Worm (Caenorhabditis elegans): ENCODE measurements around the gene F13D12.8.

DNA sequence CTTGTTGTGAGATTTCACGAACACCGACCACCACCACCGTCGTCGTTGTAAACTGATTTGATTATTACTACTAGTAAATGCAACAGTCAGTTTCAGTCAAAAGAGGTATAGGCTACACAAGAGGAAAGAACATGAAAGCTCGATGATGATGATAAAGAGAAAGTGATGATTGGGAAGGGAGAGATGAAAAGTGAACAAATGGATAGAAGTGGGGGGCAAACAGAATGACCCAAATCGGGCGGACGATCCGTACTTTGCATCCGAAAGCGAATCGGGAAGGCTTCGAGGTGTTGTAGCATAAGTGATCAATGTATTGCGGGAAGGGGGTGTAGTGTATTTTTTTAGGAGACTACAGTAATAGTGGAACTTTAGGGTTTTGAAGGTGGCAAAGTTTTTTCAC is 21.6 kb downstream of the F13D12.8 start:
- no peak for TF ChIP-seq unc-39 (tag; optimal IDR thresholded peaks at IDR 0.05)
- no peak for TF ChIP-seq snpc-4 (tag; optimal IDR thresholded peaks at IDR 0.05)
- no peak for TF ChIP-seq pha-4 (tag; optimal IDR thresholded peaks at IDR 0.05)
- no peak for TF ChIP-seq tbx-8 (GFP tag; optimal IDR thresholded peaks at IDR 0.05)
- TF ChIP-seq elt-3 (tag; optimal IDR thresholded peaks at IDR 0.05), result no peak
- no peak for TF ChIP-seq ztf-11 (tag; optimal IDR thresholded peaks at IDR 0.05)
- peak; percentile 52 for TF ChIP-seq blmp-1 (tag; optimal IDR thresholded peaks at IDR 0.05)
- TF ChIP-seq sptf-1 (tag; optimal IDR thresholded peaks at IDR 0.05), result no peak
- no peak for TF ChIP-seq unc-120 (tag; optimal IDR thresholded peaks at IDR 0.05; ENCODE audit: poor library complexity, severe bottlenecking)
- TF ChIP-seq lin-13 (tag; optimal IDR thresholded peaks at IDR 0.05), result no peak
- no peak for TF ChIP-seq ceh-83 (GFP tag; optimal IDR thresholded peaks at IDR 0.05)
- no peak for TF ChIP-seq mep-1 (tag; optimal IDR thresholded peaks at IDR 0.05)
- no peak for TF ChIP-seq unc-62 (GFP tag; optimal IDR thresholded peaks at IDR 0.05)
- no peak for TF ChIP-seq ces-1 (GFP tag; optimal IDR thresholded peaks at IDR 0.05)
